Fruit fly (Drosophila melanogaster) whole organism, embryonic: ENCODE results near the gene CG44362.

Experiments used
- ATbp ChIP-seq: fragments of 200-800 bp; sonication (Bioruptor generic); optimal IDR thresholded peaks from 2 replicates; lab custom pipeline; 2017; ENCODE audit warnings: missing biosample characterization, mild to moderate bottlenecking, missing genetic modification characterization, missing genetic modification reagents
- Awh ChIP-seq: fragments of 200-800 bp; sonication (Bioruptor generic); IDR thresholded peaks from 2 replicates; pipeline ENCODE4, ENCODE4 v1.3.6; 2022; ENCODE audit warnings: missing biosample characterization, missing genetic modification characterization
- B-H1 ChIP-seq: fragments of 200-800 bp; sonication (Bioruptor generic); IDR thresholded peaks from 3 replicates; pipeline ENCODE4 v1.3.6; 2022; ENCODE audit warnings: missing biosample characterization, missing genetic modification characterization
- B-H2 ChIP-seq: fragments of 200-800 bp; sonication (Bioruptor generic); optimal IDR thresholded peaks from 2 replicates; lab custom pipeline; 2018; ENCODE audit warnings: missing biosample characterization, mild to moderate bottlenecking, missing genetic modification characterization
- BtbVII ChIP-seq: fragments of 200-800 bp; sonication (Bioruptor generic); optimal IDR thresholded peaks from 3 replicates; lab custom pipeline; 2017; ENCODE audit warnings: missing biosample characterization, mild to moderate bottlenecking, missing genetic modification characterization
- CG10462 ChIP-seq: fragments of 200-800 bp; sonication (Bioruptor generic); optimal IDR thresholded peaks from 2 replicates; lab custom pipeline; 2016; ENCODE audit warnings: missing biosample characterization, missing genetic modification characterization
- CG11398 ChIP-seq: fragments of 200-800 bp; sonication (Bioruptor generic); optimal IDR thresholded peaks from 2 replicates; lab custom pipeline; 2016; ENCODE audit warnings: missing biosample characterization, missing genetic modification characterization
- CG11504 ChIP-seq: fragments of 200-800 bp; sonication (Bioruptor generic); optimal IDR thresholded peaks from 3 replicates; lab custom pipeline; 2019; ENCODE audit warnings: missing biosample characterization, mild to moderate bottlenecking, missing genetic modification characterization, moderate library complexity
- CG11695 ChIP-seq: fragments of 200-800 bp; sonication (Bioruptor generic); IDR thresholded peaks from 3 replicates; pipeline ENCODE4 v1.3.6; 2022; ENCODE audit warnings: missing biosample characterization, missing genetic modification characterization
- CG12769 ChIP-seq: fragments of 200-800 bp; sonication (Bioruptor generic); optimal IDR thresholded peaks from 2 replicates; lab custom pipeline; 2019; ENCODE audit warnings: missing biosample characterization, mild to moderate bottlenecking, missing genetic modification characterization, moderate library complexity
- CG13894 ChIP-seq: fragments of 200-800 bp; sonication (Bioruptor generic); optimal IDR thresholded peaks from 3 replicates; lab custom pipeline; 2018; ENCODE audit warnings: missing biosample characterization, mild to moderate bottlenecking, missing genetic modification characterization, moderate library complexity
- CG14667 ChIP-seq: fragments of 200-800 bp; sonication (Bioruptor generic); IDR thresholded peaks from 2 replicates; pipeline ENCODE4 v1.3.6; 2022; ENCODE audit warnings: missing biosample characterization, missing genetic modification characterization
- CG16779 ChIP-seq: fragments of 200-800 bp; sonication (Bioruptor generic); IDR thresholded peaks from 2 replicates; pipeline ENCODE4 v1.3.6; 2022; ENCODE audit warnings: missing biosample characterization, missing genetic modification characterization
- CG17359 ChIP-seq: fragments of 200-800 bp; sonication (Bioruptor generic); optimal IDR thresholded peaks from 3 replicates; lab custom pipeline; 2018; ENCODE audit warnings: missing biosample characterization, mild to moderate bottlenecking, missing genetic modification characterization, moderate library complexity
- CG17912 ChIP-seq: fragments of 200-800 bp; sonication (Bioruptor generic); optimal IDR thresholded peaks from 2 replicates; lab custom pipeline; 2018; ENCODE audit warnings: missing biosample characterization, mild to moderate bottlenecking, missing genetic modification characterization
- CG18476 ChIP-seq: fragments of 200-800 bp; sonication (Bioruptor generic); optimal IDR thresholded peaks from 2 replicates; lab custom pipeline; 2016; ENCODE audit warnings: missing biosample characterization, mild to moderate bottlenecking, missing genetic modification characterization
- CG2875 ChIP-seq: fragments of 200-800 bp; sonication (Bioruptor generic); optimal IDR thresholded peaks from 2 replicates; lab custom pipeline; 2017; ENCODE audit warnings: missing biosample characterization, mild to moderate bottlenecking, missing genetic modification characterization, missing genetic modification reagents
- CG2889 ChIP-seq: fragments of 200-800 bp; sonication (Bioruptor generic); IDR thresholded peaks from 3 replicates; pipeline ENCODE4 v1.3.6; 2022; ENCODE audit warnings: missing biosample characterization, missing genetic modification characterization
- CG30020 ChIP-seq: fragments of 200-800 bp; optimal IDR thresholded peaks from 2 replicates; lab custom pipeline; 2019; ENCODE audit warnings: missing biosample characterization, mild to moderate bottlenecking, missing genetic modification characterization, moderate library complexity
- CG3847 ChIP-seq: fragments of 200-800 bp; sonication (Bioruptor generic); IDR thresholded peaks from 2 replicates; pipeline ENCODE4 v1.3.6; 2022; ENCODE audit warnings: missing biosample characterization, missing genetic modification characterization
- CG4404 ChIP-seq: fragments of 200-800 bp; sonication (Bioruptor generic); IDR thresholded peaks from 2 replicates; pipeline ENCODE4 v1.3.6; 2022; ENCODE audit warnings: missing biosample characterization, missing genetic modification characterization
- CG6175 ChIP-seq: fragments of 200-800 bp; sonication (Bioruptor generic); IDR thresholded peaks from 3 replicates; pipeline ENCODE4 v1.3.6; 2022; ENCODE audit warnings: missing biosample characterization, missing genetic modification characterization
- CG8924 ChIP-seq: fragments of 200-800 bp; optimal IDR thresholded peaks from 3 replicates; lab custom pipeline; 2019; ENCODE audit warnings: missing biosample characterization, mild to moderate bottlenecking, missing genetic modification characterization, moderate library complexity
- CG9215 ChIP-seq: fragments of 200-800 bp; sonication (Bioruptor generic); IDR thresholded peaks from 2 replicates; pipeline ENCODE4 v1.3.6; 2022; ENCODE audit warnings: missing biosample characterization, missing genetic modification characterization
- CG9727 ChIP-seq: fragments of 200-800 bp; sonication (Bioruptor generic); optimal IDR thresholded peaks from 3 replicates; lab custom pipeline; 2017; ENCODE audit warnings: missing biosample characterization, mild to moderate bottlenecking, missing genetic modification characterization
- CG9797 ChIP-seq: fragments of 200-800 bp; sonication (Bioruptor generic); optimal IDR thresholded peaks from 3 replicates; lab custom pipeline; 2018; ENCODE audit warnings: missing biosample characterization, mild to moderate bottlenecking, missing genetic modification characterization
- CG9817 ChIP-seq: fragments of 200-800 bp; sonication (Bioruptor generic); optimal IDR thresholded peaks from 2 replicates; lab custom pipeline; 2018; ENCODE audit warnings: missing biosample characterization, mild to moderate bottlenecking, missing genetic modification characterization, moderate library complexity
- Chrac-16 ChIP-seq: fragments of 200-800 bp; sonication (Bioruptor generic); optimal IDR thresholded peaks from 3 replicates; lab custom pipeline; 2016; ENCODE audit warnings: missing biosample characterization, missing genetic modification characterization
- Dbx ChIP-seq: fragments of 200-800 bp; sonication (Bioruptor generic); IDR thresholded peaks from 3 replicates; pipeline ENCODE4 v1.3.6; 2022; ENCODE audit warnings: missing biosample characterization, missing genetic modification characterization
- Ets65A ChIP-seq: fragments of 200-800 bp; sonication (Bioruptor generic); peaks from one replicate; lab custom pipeline; 2016; ENCODE audit warnings: missing biosample characterization, missing genetic modification characterization
- Hr3 ChIP-seq: fragments of 200-800 bp; sonication (Bioruptor generic); optimal IDR thresholded peaks from 3 replicates; lab custom pipeline; 2016; ENCODE audit warnings: missing biosample characterization, missing genetic modification characterization
- MBD-R2 ChIP-seq: fragments of 200-800 bp; sonication (Bioruptor generic); IDR thresholded peaks from 2 replicates; pipeline ENCODE4 v1.3.6; 2022; ENCODE audit warnings: missing biosample characterization, missing genetic modification characterization
- Sry-β ChIP-seq: fragments of 200-800 bp; sonication (Bioruptor generic); optimal IDR thresholded peaks from 2 replicates; lab custom pipeline; 2018; ENCODE audit warnings: missing biosample characterization, mild to moderate bottlenecking, missing genetic modification characterization, moderate library complexity
- TFAM ChIP-seq: fragments of 200-800 bp; sonication (Bioruptor generic); optimal IDR thresholded peaks from 2 replicates; lab custom pipeline; 2017; ENCODE audit warnings: missing biosample characterization, missing genetic modification characterization, inconsistent platforms
- Taf1 ChIP-seq: fragments of 200-800 bp; sonication (Bioruptor generic); IDR thresholded peaks from 2 replicates; pipeline ENCODE4 v1.3.6; 2022; ENCODE audit warnings: missing biosample characterization, missing genetic modification characterization
- bbx ChIP-seq: fragments of 200-800 bp; sonication (Bioruptor generic); IDR thresholded peaks from 2 replicates; pipeline ENCODE4 v1.3.6; 2022; ENCODE audit warnings: missing biosample characterization, missing genetic modification characterization; ENCODE audit not compliant: partially characterized antibody
- cato ChIP-seq: fragments of 200-800 bp; sonication (Bioruptor generic); optimal IDR thresholded peaks from 2 replicates; lab custom pipeline; 2016; ENCODE audit warnings: missing biosample characterization, missing genetic modification characterization, borderline replicate concordance
- chif ChIP-seq, 2 experiments: fragments of 200-800 bp; sonication (Bioruptor generic); optimal IDR thresholded peaks; 3 replicates each; lab custom pipeline; 2016; ENCODE audit warnings: missing biosample characterization in 2 of 2, missing genetic modification characterization in 2 of 2
- chn ChIP-seq: fragments of 200-800 bp; sonication (Bioruptor generic); optimal IDR thresholded peaks from 2 replicates; lab custom pipeline; 2016; ENCODE audit warnings: missing biosample characterization, missing genetic modification characterization
- gcm ChIP-seq: fragments of 200-800 bp; sonication (Bioruptor generic); optimal IDR thresholded peaks from 2 replicates; lab custom pipeline; 2019; ENCODE audit warnings: missing biosample characterization, mild to moderate bottlenecking, missing genetic modification characterization, moderate library complexity
- hb ChIP-seq: fragments of 200-800 bp; sonication (Bioruptor generic); IDR thresholded peaks from 3 replicates; pipeline ENCODE4 v1.3.6; 2022; ENCODE audit warnings: missing biosample characterization, missing genetic modification characterization; ENCODE audit not compliant: partially characterized antibody
- knrl ChIP-seq: fragments of 200-800 bp; sonication (Bioruptor generic); IDR thresholded peaks from 3 replicates; pipeline ENCODE4 v1.3.6; 2022; ENCODE audit warnings: missing biosample characterization, missing genetic modification characterization; ENCODE audit not compliant: partially characterized antibody
- nmo ChIP-seq: fragments of 200-800 bp; sonication (Bioruptor generic); optimal IDR thresholded peaks from 2 replicates; lab custom pipeline; 2018; ENCODE audit warnings: missing biosample characterization, mild to moderate bottlenecking, missing genetic modification characterization, moderate library complexity
- org-1 ChIP-seq: fragments of 200-800 bp; sonication (Bioruptor generic); optimal IDR thresholded peaks from 2 replicates; lab custom pipeline; 2017; ENCODE audit warnings: missing biosample characterization, missing genetic modification characterization
- ro ChIP-seq: fragments of 200-800 bp; sonication (Bioruptor generic); IDR thresholded peaks from 2 replicates; pipeline ENCODE4 v1.3.6; 2022; ENCODE audit warnings: missing biosample characterization, missing genetic modification characterization
- sima ChIP-seq: fragments of 200-800 bp; sonication (Bioruptor generic); optimal IDR thresholded peaks from 2 replicates; lab custom pipeline; 2016; ENCODE audit warnings: missing biosample characterization, missing genetic modification characterization
- stwl ChIP-seq: fragments of 200-800 bp; sonication (Bioruptor generic); optimal IDR thresholded peaks from 3 replicates; lab custom pipeline; 2018; ENCODE audit warnings: missing biosample characterization, mild to moderate bottlenecking, missing genetic modification characterization, moderate library complexity
- tap ChIP-seq: fragments of 200-800 bp; optimal IDR thresholded peaks from 3 replicates; lab custom pipeline; 2019; ENCODE audit warnings: missing biosample characterization, mild to moderate bottlenecking, missing genetic modification characterization, moderate library complexity
- tx ChIP-seq: fragments of 200-800 bp; sonication (Bioruptor generic); optimal IDR thresholded peaks from 2 replicates; lab custom pipeline; 2016; ENCODE audit warnings: missing biosample characterization, missing genetic modification characterization

CG44362 gene

dm6 chr3L:11365432-11366318, 31.7 kb upstream of the CG44362 start (continued):
- TF ChIP-seq Ets65A (no peak), CG12769 (tag; lab: Kevin White, UChicago) (peak; percentile 34), Hr3 (GFP tag; lab: Kevin White, UChicago) (no peak), CG16779 (no peak), Awh (GFP tag; lab: Robert Waterston, UW) (no peak), bbx (GFP tag; lab: Robert Waterston, UW) (0 out of 2 replicates have a peak, but pooled peaks have one; percentile 30), Sry-β (GFP tag; lab: Kevin White, UChicago) (peak; percentile 63), CG9727 (GFP tag; lab: Kevin White, UChicago) (no peak), CG18476 (GFP tag; lab: Kevin White, UChicago) (no peak), gcm (GFP tag; lab: Kevin White, UChicago) (peak; percentile 9), CG17912 (GFP tag; lab: Kevin White, UChicago) (no peak), Taf1 (GFP tag; lab: Robert Waterston, UW) (no peak), CG9215 (no peak), CG11398 (no peak), ATbp (no peak), CG17359 (no peak), CG11695 (no peak), B-H2 (GFP tag; lab: Kevin White, UChicago) (no peak), CG4404 (GFP tag; lab: Robert Waterston, UW) (no peak), TFAM (GFP tag; lab: Kevin White, UChicago) (no peak), CG10462 (no peak), CG14667 (GFP tag; lab: Robert Waterston, UW) (no peak), CG2875 (GFP tag; lab: Kevin White, UChicago) (no peak), MBD-R2 (GFP tag; lab: Robert Waterston, UW) (no peak), CG3847 (GFP tag; lab: Robert Waterston, UW) (no peak), Dbx (0 out of 3 replicates have a peak, but pooled peaks have one; percentile 22), CG11504 (tag; lab: Kevin White, UChicago) (peak; percentile 27), CG8924 (tag; lab: Kevin White, UChicago) (no peak), hb (no peak), org-1 (GFP tag; lab: Kevin White, UChicago) (no peak), BtbVII (no peak), chn (GFP tag; lab: Kevin White, UChicago) (no peak), CG13894 (no peak), tap (tag; lab: Kevin White, UChicago) (no peak), CG9817 (tag; lab: Kevin White, UChicago) (no peak), CG30020 (tag; lab: Kevin White, UChicago) (no peak), cato (no peak), chif (GFP tag; optimal IDR thresholded peaks at IDR 0.05; lab: Kevin White, UChicago) (no peak), ro (GFP tag; lab: Robert Waterston, UW) (no peak), nmo (peak; percentile 17), tx (GFP tag; lab: Kevin White, UChicago) (no peak), B-H1 (GFP tag; lab: Robert Waterston, UW) (no peak), sima (GFP tag; lab: Kevin White, UChicago) (no peak), CG9797 (GFP tag; lab: Kevin White, UChicago) (no peak), stwl (tag; lab: Kevin White, UChicago) (no peak), Chrac-16 (GFP tag; lab: Kevin White, UChicago) (no peak), CG2889 (GFP tag; lab: Robert Waterston, UW) (no peak), knrl (no peak), CG6175 (GFP tag; lab: Robert Waterston, UW) (0 out of 3 replicates have a peak, but pooled peaks have one; percentile 44)
